Fruit fly (Drosophila melanogaster): ENCODE data around the gene Ptp61F.
A peak's percentile ranks its signal among the peaks of the same experiment; 100 is the strongest.

DNA sequence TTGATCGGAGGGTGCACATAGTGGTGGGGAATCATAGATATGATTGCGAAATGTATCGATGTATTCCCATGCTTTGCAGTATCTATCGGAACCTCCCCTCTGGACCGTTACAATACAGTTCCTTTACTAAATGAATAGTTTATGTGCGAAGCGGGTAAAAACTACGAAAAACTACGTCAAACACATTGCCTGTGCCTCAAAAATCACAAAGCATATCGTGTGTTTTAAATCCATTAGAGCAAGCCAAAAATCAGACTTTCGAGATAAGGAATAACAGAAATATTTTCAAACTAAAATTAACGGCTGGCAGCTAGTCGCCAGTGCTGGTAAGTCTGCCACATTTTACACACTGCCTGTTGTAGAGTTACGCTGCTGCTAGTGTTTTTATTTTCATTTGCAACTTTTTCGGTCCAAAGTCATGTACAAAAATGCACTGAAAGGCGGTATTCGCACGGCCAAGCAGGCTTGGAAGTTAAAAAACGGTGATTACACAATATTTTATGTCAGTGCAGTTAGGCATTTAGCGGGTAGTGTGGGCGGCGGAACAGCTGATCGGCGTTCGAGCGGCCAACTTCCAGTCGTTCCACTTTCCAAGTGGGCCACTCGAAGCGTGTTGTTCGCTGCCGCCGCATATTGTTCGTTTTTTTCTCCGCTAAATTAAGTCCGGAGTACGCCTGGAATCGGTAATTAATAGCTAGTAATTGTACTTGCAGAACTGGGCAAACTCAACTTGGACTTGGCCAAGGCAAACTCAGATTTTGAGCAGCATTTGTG lies 42.4 kb upstream of the Ptp61F start:
- TF ChIP-seq gro (GFP tag; optimal IDR thresholded peaks at IDR 0.05), result no peak
- no peak for TF ChIP-seq pb (GFP tag; optimal IDR thresholded peaks at IDR 0.05)
- peak; percentile 64 for TF ChIP-seq CG1647 (GFP tag; optimal IDR thresholded peaks at IDR 0.05)
- TF ChIP-seq CG17328 (GFP tag; IDR thresholded peaks at IDR 0.05), result peak; percentile 53
- no peak for TF ChIP-seq CG1792 (GFP tag; optimal IDR thresholded peaks at IDR 0.05)
- peak; percentile 31 for TF ChIP-seq CG2712 (tag; optimal IDR thresholded peaks at IDR 0.05)
- peak; percentile 38 for TF ChIP-seq CG17829 (tag; optimal IDR thresholded peaks at IDR 0.05)
- no peak for TF ChIP-seq CG6654 (GFP tag; optimal IDR thresholded peaks at IDR 0.05)
- TF ChIP-seq sqz (GFP tag; optimal IDR thresholded peaks at IDR 0.05), result no peak

Data from whole organism, embryonic.